Worm (Caenorhabditis elegans) whole organism, L3 larva: Measurements from ENCODE around the gene T06A10.2.

Experiments
- ceh-82 ChIP-seq: fragments of 150-350 bp; optimal IDR thresholded peaks from 2 replicates; lab custom pipeline; 2014; ENCODE audit warnings: missing biosample characterization, missing genetic modification characterization
- ceh-9 ChIP-seq: sonication (generic microtip); optimal IDR thresholded peaks from 2 replicates; lab custom pipeline; 2018; ENCODE audit warnings: missing biosample characterization, missing genetic modification characterization
- daf-12 ChIP-seq: fragments of 150-350 bp; optimal IDR thresholded peaks from 2 replicates; lab custom pipeline; 2014; ENCODE audit warnings: missing biosample characterization, missing genetic modification reagents, missing genetic modification characterization
- elt-1 ChIP-seq: fragments of 150-350 bp; optimal IDR thresholded peaks from 2 replicates; lab custom pipeline; 2014; ENCODE audit warnings: missing biosample characterization, missing genetic modification characterization
- fos-1 ChIP-seq: fragments of 150-350 bp; optimal IDR thresholded peaks from 2 replicates; lab custom pipeline; 2014; ENCODE audit warnings: missing biosample characterization, missing genetic modification characterization
- hmg-11 ChIP-seq: sonication (generic microtip); optimal IDR thresholded peaks from 2 replicates; lab custom pipeline; 2016; ENCODE audit warnings: missing genetic modification characterization, missing compliant biosample characterization
- lin-39 ChIP-seq: fragments of 150-350 bp; optimal IDR thresholded peaks from 2 replicates; lab custom pipeline; 2018; ENCODE audit warnings: missing biosample characterization, missing genetic modification reagents, missing genetic modification characterization
- mdl-1 ChIP-seq: fragments of 150-350 bp; optimal IDR thresholded peaks from 2 replicates; lab custom pipeline; 2014; ENCODE audit warnings: missing biosample characterization, missing genetic modification characterization
- nfya-1 ChIP-seq: sonication (generic microtip); optimal IDR thresholded peaks from 2 replicates; lab custom pipeline; 2017; ENCODE audit warnings: missing genetic modification characterization, mild to moderate bottlenecking, missing compliant biosample characterization, antibody characterized with exemption, moderate library complexity; ENCODE audit not compliant: insufficient read depth
- nhr-12 ChIP-seq: fragments of 150-350 bp; optimal IDR thresholded peaks from 2 replicates; lab custom pipeline; 2014; ENCODE audit warnings: missing biosample characterization, missing genetic modification characterization
- nhr-237 ChIP-seq: fragments of 150-350 bp; optimal IDR thresholded peaks from 2 replicates; lab custom pipeline; 2014; ENCODE audit warnings: missing biosample characterization, missing genetic modification characterization
- nhr-25 ChIP-seq: sonication (generic microtip); optimal IDR thresholded peaks from 2 replicates; lab custom pipeline; 2017; ENCODE audit warnings: missing biosample characterization, missing genetic modification characterization
- nhr-67 ChIP-seq: fragments of 150-350 bp; optimal IDR thresholded peaks from 2 replicates; lab custom pipeline; 2014; ENCODE audit warnings: missing biosample characterization, missing genetic modification characterization
- sea-2 ChIP-seq: fragments of 150-350 bp; sonication (generic microtip); optimal IDR thresholded peaks from 4 replicates; lab custom pipeline; 2014; ENCODE audit warnings: missing biosample characterization, missing genetic modification reagents, missing genetic modification characterization
- zag-1 ChIP-seq: fragments of 150-350 bp; optimal IDR thresholded peaks from 2 replicates; lab custom pipeline; 2014; ENCODE audit warnings: missing biosample characterization, missing genetic modification characterization

T06A10.2 gene

ce11 chrIV:16931077-16931476 is 35.7 kb downstream of the T06A10.2 start, which contains the start of gene Y116A8C.49:
Y116A8C.49 (minus strand) TSS chrIV:16931177.
- TF ChIP-seq nhr-12 (tag; lab: Kevin White, UChicago): no peak
- no peak for TF ChIP-seq nfya-1 (tag; lab: Kevin White, UChicago)
- no peak for TF ChIP-seq nhr-25 (tag; lab: Kevin White, UChicago)
- no peak for TF ChIP-seq hmg-11 (tag; lab: Kevin White, UChicago)
- TF ChIP-seq zag-1 (tag; lab: Kevin White, UChicago): no peak
- no peak for TF ChIP-seq ceh-82
- no peak for TF ChIP-seq ceh-9 (tag; lab: Kevin White, UChicago)
- TF ChIP-seq daf-12 (tag; lab: Kevin White, UChicago): no peak
- no peak for TF ChIP-seq nhr-67 (tag; lab: Kevin White, UChicago)

- TF ChIP-seq fos-1 (tag; lab: Kevin White, UChicago): no peak
- TF ChIP-seq sea-2 (GFP tag; lab: Kevin White, UChicago): no peak
- TF ChIP-seq lin-39 (tag; lab: Kevin White, UChicago): no peak
- no peak for TF ChIP-seq zag-1 (tag; lab: Kevin White, UChicago)
Observed at ce11 chrIV:16936053-16936452, 40.7 kb downstream of the T06A10.2 start.

ce11 chrIV:16939001-16939400 is 43.6 kb downstream of the T06A10.2 start, which contains the start of gene Y116A8C.10:
Y116A8C.10 (minus strand) TSS chrIV:16939101.
- TF ChIP-seq nhr-237 (tag; lab: Kevin White, UChicago) (no peak), mdl-1 (tag; lab: Kevin White, UChicago) (no peak), elt-1 (no peak)
